ENCODE assay signal across 1 fruit fly cellular context in the genomic region with DNA sequence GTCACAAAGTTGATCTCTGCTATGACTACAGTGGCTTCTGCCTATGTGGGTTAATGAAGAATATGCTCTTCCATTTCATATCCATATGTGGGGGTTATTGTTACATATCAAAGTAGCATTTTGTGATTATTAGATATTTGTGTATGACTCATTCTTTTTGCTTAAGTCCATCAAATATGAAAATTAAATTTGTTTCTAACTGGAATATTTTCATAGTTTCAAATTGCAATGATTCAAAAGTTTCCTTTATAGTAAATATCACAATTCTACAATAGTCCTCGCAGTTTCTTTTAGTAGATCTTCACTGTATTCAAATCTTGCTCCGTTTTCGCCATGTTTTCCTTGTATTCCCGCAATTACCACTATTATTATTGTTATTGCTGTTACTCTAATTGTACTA.
TF ChIP-seq lines count a peak whose summit lies in the region.

No protein-coding gene starts in this region.

TF ChIP-seq in whole organism, embryonic, 481 proteins besides CTCF, POLR2A, EP300 and RAD21 (continued from another document and continues in another):
- TF ChIP-seq grau (tag; optimal IDR thresholded peaks at IDR 0.05; lab: Kevin White, UChicago) (peak; percentile 85), phol (tag; optimal IDR thresholded peaks at IDR 0.05; lab: Kevin White, UChicago) (peak; percentile 51), YL-1 (GFP tag; optimal IDR thresholded peaks at IDR 0.05; lab: Kevin White, UChicago) (no peak), CG31441 (GFP tag; IDR thresholded peaks at IDR 0.05; lab: Robert Waterston, UW) (no peak), sr (GFP tag; IDR thresholded peaks at IDR 0.05; lab: Robert Waterston, UW) (no peak), crp (GFP tag; optimal IDR thresholded peaks at IDR 0.05; lab: Kevin White, UChicago) (no peak), CG2202 (tag; optimal IDR thresholded peaks at IDR 0.05; lab: Kevin White, UChicago) (no peak), eve (GFP tag; optimal IDR thresholded peaks at IDR 0.05; lab: Kevin White, UChicago) (peak in 1 of 2 experiments; percentile 76), h (optimal IDR thresholded peaks at IDR 0.05; lab: Kevin White, UChicago) (no peak), grn (GFP tag; optimal IDR thresholded peaks at IDR 0.05; lab: Kevin White, UChicago) (no peak), CG14667 (GFP tag; IDR thresholded peaks at IDR 0.05; lab: Robert Waterston, UW) (no peak), CG14441 (GFP tag; IDR thresholded peaks at IDR 0.05; lab: Robert Waterston, UW) (no peak), CG3281 (GFP tag; optimal IDR thresholded peaks at IDR 0.05; lab: Kevin White, UChicago) (peak; percentile 9), danr (GFP tag; IDR thresholded peaks at IDR 0.05; lab: Robert Waterston, UW) (no peak), dpn (GFP tag; optimal IDR thresholded peaks at IDR 0.05; lab: Kevin White, UChicago) (no peak), CG7271 (tag; optimal IDR thresholded peaks at IDR 0.05; lab: Kevin White, UChicago) (no peak), ac (GFP tag; optimal IDR thresholded peaks at IDR 0.05; lab: Kevin White, UChicago) (no peak), CG6854 (GFP tag; optimal IDR thresholded peaks at IDR 0.05; lab: Kevin White, UChicago) (no peak), pum (GFP tag; optimal IDR thresholded peaks at IDR 0.05; lab: Kevin White, UChicago) (no peak), stc (GFP tag; IDR thresholded peaks at IDR 0.05; lab: Robert Waterston, UW) (peak; percentile 65), ara (GFP tag; IDR thresholded peaks at IDR 0.05; lab: Robert Waterston, UW) (no peak), CG33213 (GFP tag; optimal IDR thresholded peaks at IDR 0.05; lab: Kevin White, UChicago) (no peak), Xbp1 (GFP tag; optimal IDR thresholded peaks at IDR 0.05; lab: Kevin White, UChicago) (peak; percentile 20), Ada2b (GFP tag; IDR thresholded peaks at IDR 0.05; lab: Robert Waterston, UW) (0 out of 2 replicates have a peak, but pooled peaks have one; percentile 8), Taf1 (GFP tag; IDR thresholded peaks at IDR 0.05; lab: Robert Waterston, UW) (no peak), CG13123 (GFP tag; optimal IDR thresholded peaks at IDR 0.05; lab: Kevin White, UChicago) (no peak), sim (GFP tag; IDR thresholded peaks at IDR 0.05; lab: Robert Waterston, UW) (no peak), Ssrp (tag; optimal IDR thresholded peaks at IDR 0.05; lab: Kevin White, UChicago) (peak; percentile 24), fru (optimal IDR thresholded peaks at IDR 0.05; lab: Kevin White, UChicago) (no peak), CG10366 (GFP tag; IDR thresholded peaks at IDR 0.05; lab: Robert Waterston, UW) (no peak), CG17186 (GFP tag; optimal IDR thresholded peaks at IDR 0.05; lab: Kevin White, UChicago) (no peak), row (GFP tag; IDR thresholded peaks at IDR 0.05; lab: Robert Waterston, UW) (0 out of 3 replicates have a peak, but pooled peaks have one; percentile 36), CG18262 (tag; optimal IDR thresholded peaks at IDR 0.05; lab: Kevin White, UChicago) (peak; percentile 43), NK7.1 (GFP tag; optimal IDR thresholded peaks at IDR 0.05; lab: Kevin White, UChicago) (no peak), CG9437 (GFP tag; optimal IDR thresholded peaks at IDR 0.05; lab: Kevin White, UChicago) (no peak), zfh2 (GFP tag; optimal IDR thresholded peaks at IDR 0.05; lab: Kevin White, UChicago) (no peak), lbe (GFP tag; optimal IDR thresholded peaks at IDR 0.05; lab: Kevin White, UChicago) (no peak), jumu (GFP tag; optimal IDR thresholded peaks at IDR 0.05; lab: Kevin White, UChicago) (no peak), CG15514 (GFP tag; optimal IDR thresholded peaks at IDR 0.05; lab: Kevin White, UChicago) (no peak), CoRest (tag; optimal IDR thresholded peaks at IDR 0.05; lab: Kevin White, UChicago) (no peak), zen (tag; optimal IDR thresholded peaks at IDR 0.05; lab: Kevin White, UChicago) (no peak), CG7556 (GFP tag; optimal IDR thresholded peaks at IDR 0.05; lab: Kevin White, UChicago) (no peak), Oli (tag; optimal IDR thresholded peaks at IDR 0.05; lab: Kevin White, UChicago) (peak; percentile 40), ind (GFP tag; optimal IDR thresholded peaks at IDR 0.05; lab: Kevin White, UChicago) (peak; percentile 20), otp (GFP tag; IDR thresholded peaks at IDR 0.05; lab: Robert Waterston, UW) (no peak), ssp (GFP tag; IDR thresholded peaks at IDR 0.05; lab: Robert Waterston, UW) (no peak), CG7839 (tag; optimal IDR thresholded peaks at IDR 0.05; lab: Kevin White, UChicago) (peak; percentile 43), Atf-2 (GFP tag; optimal IDR thresholded peaks at IDR 0.05; lab: Kevin White, UChicago) (no peak), CG15479 (GFP tag; optimal IDR thresholded peaks at IDR 0.05; lab: Kevin White, UChicago) (no peak), Bteb2 (GFP tag; optimal IDR thresholded peaks at IDR 0.05; lab: Kevin White, UChicago) (no peak), Antp (GFP tag; optimal IDR thresholded peaks at IDR 0.05; lab: Kevin White, UChicago) (no peak), CG6175 (GFP tag; IDR thresholded peaks at IDR 0.05; lab: Robert Waterston, UW) (no peak), CG18764 (GFP tag; optimal IDR thresholded peaks at IDR 0.05; lab: Kevin White, UChicago) (no peak), PHDP (tag; optimal IDR thresholded peaks at IDR 0.05; lab: Kevin White, UChicago) (peak; percentile 8), mirr (GFP tag; optimal IDR thresholded peaks at IDR 0.05; lab: Kevin White, UChicago) (no peak), gem (tag; optimal IDR thresholded peaks at IDR 0.05; lab: Kevin White, UChicago) (peak; percentile 52), Gsc (GFP tag; IDR thresholded peaks at IDR 0.05; lab: Robert Waterston, UW) (no peak), prd (optimal IDR thresholded peaks at IDR 0.05; lab: Kevin White, UChicago) (no peak), prd (GFP tag; IDR thresholded peaks at IDR 0.05; lab: Robert Waterston, UW) (peak; percentile 3; the same call in 1 of the 3 replicates), Deaf1 (tag; optimal IDR thresholded peaks at IDR 0.05; lab: Kevin White, UChicago) (no peak), Med (GFP tag; lab: Kevin White, UChicago) (peak; percentile 73), peb (GFP tag; IDR thresholded peaks at IDR 0.05; lab: Robert Waterston, UW) (no peak), NC2β (GFP tag; optimal IDR thresholded peaks at IDR 0.05; lab: Kevin White, UChicago) (no peak), CG8944 (GFP tag; optimal IDR thresholded peaks at IDR 0.05; lab: Kevin White, UChicago) (no peak), Hey (tag; optimal IDR thresholded peaks at IDR 0.05; lab: Kevin White, UChicago) (no peak), HLH54F (GFP tag; optimal IDR thresholded peaks at IDR 0.05; lab: Kevin White, UChicago) (no peak), HHEX (GFP tag; optimal IDR thresholded peaks at IDR 0.05; lab: Kevin White, UChicago) (no peak), CG15269 (tag; optimal IDR thresholded peaks at IDR 0.05; lab: Kevin White, UChicago) (peak; percentile 32), bbx (GFP tag; IDR thresholded peaks at IDR 0.05; lab: Robert Waterston, UW; ENCODE audit: partially characterized antibody) (no peak), Jarid2 (GFP tag; optimal IDR thresholded peaks at IDR 0.05; lab: Kevin White, UChicago) (no peak), vnd (GFP tag; IDR thresholded peaks at IDR 0.05; lab: Robert Waterston, UW; ENCODE audit: partially characterized antibody) (no peak), CG6254 (GFP tag; optimal IDR thresholded peaks at IDR 0.05; lab: Kevin White, UChicago) (no peak), Nf-YA (GFP tag; IDR thresholded peaks at IDR 0.05; lab: Robert Waterston, UW) (no peak), CG7786 (GFP tag; optimal IDR thresholded peaks at IDR 0.05; lab: Kevin White, UChicago) (peak; percentile 4), Sry-β (GFP tag; optimal IDR thresholded peaks at IDR 0.05; lab: Kevin White, UChicago) (no peak), CG14860 (GFP tag; IDR thresholded peaks at IDR 0.05; lab: Robert Waterston, UW; ENCODE audit: partially characterized antibody) (no peak), pfk (GFP tag; optimal IDR thresholded peaks at IDR 0.05; lab: Kevin White, UChicago) (no peak), z (GFP tag; IDR thresholded peaks at IDR 0.05; lab: Robert Waterston, UW) (no peak), CG4328 (GFP tag; optimal IDR thresholded peaks at IDR 0.05; lab: Kevin White, UChicago) (no peak), CG43689 (GFP tag; IDR thresholded peaks at IDR 0.05; lab: Robert Waterston, UW) (no peak), Dp (GFP tag; optimal IDR thresholded peaks at IDR 0.05; lab: Kevin White, UChicago) (no peak), CG17328 (GFP tag; IDR thresholded peaks at IDR 0.05; lab: Robert Waterston, UW) (no peak), hbn (GFP tag; IDR thresholded peaks at IDR 0.05; lab: Robert Waterston, UW; ENCODE audit: partially characterized antibody) (no peak), zfh1 (GFP tag; IDR thresholded peaks at IDR 0.05; lab: Robert Waterston, UW) (0 out of 3 replicates have a peak, but pooled peaks have one; percentile 41), NC2α (GFP tag; optimal IDR thresholded peaks at IDR 0.05; lab: Kevin White, UChicago) (no peak), kni (GFP tag; optimal IDR thresholded peaks at IDR 0.05; lab: Kevin White, UChicago) (no peak), Hand (GFP tag; optimal IDR thresholded peaks at IDR 0.05; lab: Kevin White, UChicago) (no peak), mam (GFP tag; optimal IDR thresholded peaks at IDR 0.05; lab: Kevin White, UChicago) (no peak), GATAe (GFP tag; conservative IDR thresholded peaks at IDR 0.05; lab: Robert Waterston, UW) (no peak), CG15011 (GFP tag; optimal IDR thresholded peaks at IDR 0.05; lab: Kevin White, UChicago) (no peak), CG10267 (tag; optimal IDR thresholded peaks at IDR 0.05; lab: Kevin White, UChicago) (no peak), trem (tag; optimal IDR thresholded peaks at IDR 0.05; lab: Kevin White, UChicago) (peak; percentile 7), CG2116 (GFP tag; optimal IDR thresholded peaks at IDR 0.05; lab: Kevin White, UChicago) (no peak), chm (GFP tag; IDR thresholded peaks at IDR 0.05; lab: Robert Waterston, UW) (no peak), Sox100B (GFP tag; optimal IDR thresholded peaks at IDR 0.05; lab: Kevin White, UChicago) (peak; percentile 29), NFAT (GFP tag; IDR thresholded peaks at IDR 0.05; lab: Robert Waterston, UW) (no peak), btn (GFP tag; optimal IDR thresholded peaks at IDR 0.05; lab: Kevin White, UChicago) (no peak), sc (optimal IDR thresholded peaks at IDR 0.05; lab: Kevin White, UChicago) (no peak), sc (GFP tag; optimal IDR thresholded peaks at IDR 0.05; lab: Kevin White, UChicago) (no peak), CG11456 (GFP tag; IDR thresholded peaks at IDR 0.05; lab: Robert Waterston, UW) (no peak), Dip3 (GFP tag; optimal IDR thresholded peaks at IDR 0.05; lab: Kevin White, UChicago) (no peak), da (GFP tag; optimal IDR thresholded peaks at IDR 0.05; lab: Kevin White, UChicago) (no peak), NfI (GFP tag; optimal IDR thresholded peaks at IDR 0.05; lab: Kevin White, UChicago) (no peak), luna (GFP tag; optimal IDR thresholded peaks at IDR 0.05; lab: Kevin White, UChicago) (no peak), amos (GFP tag; IDR thresholded peaks at IDR 0.05; lab: Robert Waterston, UW; ENCODE audit: partially characterized antibody) (no peak), Eip74EF (GFP tag; optimal IDR thresholded peaks at IDR 0.05; lab: Kevin White, UChicago) (no peak), Nf-YC (tag; optimal IDR thresholded peaks at IDR 0.05; lab: Kevin White, UChicago) (no peak), CG13287 (GFP tag; IDR thresholded peaks at IDR 0.05; lab: Robert Waterston, UW; ENCODE audit: partially characterized antibody) (no peak), wdn (GFP tag; IDR thresholded peaks at IDR 0.05; lab: Robert Waterston, UW) (no peak), Fer3 (tag; optimal IDR thresholded peaks at IDR 0.05; lab: Kevin White, UChicago) (peak; percentile 1), CG1832 (GFP tag; optimal IDR thresholded peaks at IDR 0.05; lab: Kevin White, UChicago) (no peak), Max (GFP tag; optimal IDR thresholded peaks at IDR 0.05; lab: Kevin White, UChicago) (no peak), knrl (GFP tag; IDR thresholded peaks at IDR 0.05; lab: Robert Waterston, UW; ENCODE audit: partially characterized antibody) (no peak), Optix (GFP tag; IDR thresholded peaks at IDR 0.05; lab: Robert Waterston, UW) (no peak), CG4404 (GFP tag; IDR thresholded peaks at IDR 0.05; lab: Robert Waterston, UW) (no peak), CG10565 (GFP tag; optimal IDR thresholded peaks at IDR 0.05; lab: Kevin White, UChicago) (no peak), ERR (GFP tag; optimal IDR thresholded peaks at IDR 0.05; lab: Kevin White, UChicago) (no peak), MBD-R2 (GFP tag; IDR thresholded peaks at IDR 0.05; lab: Robert Waterston, UW) (no peak), CG12744 (GFP tag; optimal IDR thresholded peaks at IDR 0.05; lab: Kevin White, UChicago) (no peak), CG12769 (tag; optimal IDR thresholded peaks at IDR 0.05; lab: Kevin White, UChicago) (no peak), Aef1 (GFP tag; IDR thresholded peaks at IDR 0.05; lab: Robert Waterston, UW) (no peak), CG10654 (GFP tag; optimal IDR thresholded peaks at IDR 0.05; lab: Kevin White, UChicago) (no peak), CG13296 (GFP tag; optimal IDR thresholded peaks at IDR 0.05; lab: Kevin White, UChicago) (no peak), vvl (GFP tag; IDR thresholded peaks at IDR 0.05; lab: Robert Waterston, UW) (no peak), Camta (GFP tag; optimal IDR thresholded peaks at IDR 0.05; lab: Kevin White, UChicago) (peak; percentile 10), CG4707 (GFP tag; optimal IDR thresholded peaks at IDR 0.05; lab: Kevin White, UChicago) (peak; percentile 1), lmd (GFP tag; IDR thresholded peaks at IDR 0.05; lab: Robert Waterston, UW) (no peak), ATbp (GFP tag; optimal IDR thresholded peaks at IDR 0.05; lab: Kevin White, UChicago) (no peak), D (optimal IDR thresholded peaks at IDR 0.05; lab: Kevin White, UChicago) (no peak), D (GFP tag; optimal IDR thresholded peaks at IDR 0.05; lab: Kevin White, UChicago) (no peak), HmgD (GFP tag; optimal IDR thresholded peaks at IDR 0.05; lab: Kevin White, UChicago) (no peak), exex (tag; optimal IDR thresholded peaks at IDR 0.05; lab: Kevin White, UChicago) (no peak), B-H1 (GFP tag; IDR thresholded peaks at IDR 0.05; lab: Robert Waterston, UW) (no peak), unc-4 (GFP tag; IDR thresholded peaks at IDR 0.05; lab: Robert Waterston, UW; ENCODE audit: partially characterized antibody) (no peak), crol (GFP tag; IDR thresholded peaks at IDR 0.05; lab: Robert Waterston, UW) (no peak)
